Fruit fly (Drosophila melanogaster): ENCODE data around the gene CG43394.

dm6 chr2L:8159498-8159897 lies 13.9 kb downstream of the CG43394 start, which contains the start of the genes PAPLA1 and Rbsn-5:
- TF ChIP-seq CG6654 (GFP tag; optimal IDR thresholded peaks at IDR 0.05) (peak; percentile 78), h (optimal IDR thresholded peaks at IDR 0.05) (no peak), ems (GFP tag; optimal IDR thresholded peaks at IDR 0.05) (peak; percentile 95), oc (tag; optimal IDR thresholded peaks at IDR 0.05) (peak; percentile 98), Dfd (GFP tag; optimal IDR thresholded peaks at IDR 0.05) (no peak), Xbp1 (GFP tag; optimal IDR thresholded peaks at IDR 0.05) (peak; percentile 97), btn (GFP tag; optimal IDR thresholded peaks at IDR 0.05) (peak; percentile 84), CG2875 (GFP tag; optimal IDR thresholded peaks at IDR 0.05) (peak; percentile 80), CG12659 (GFP tag; optimal IDR thresholded peaks at IDR 0.05) (peak; percentile 95), Pdp1 (GFP tag; optimal IDR thresholded peaks at IDR 0.05) (peak; percentile 93 to 97), CG13296 (GFP tag; optimal IDR thresholded peaks at IDR 0.05) (peak; percentile 93), ttk (GFP tag; IDR thresholded peaks at IDR 0.05) (peak; percentile 90)

Data from whole organism, embryonic.